Worm (Caenorhabditis elegans): ENCODE results near the gene F36G9.7.

The F36G9.7 gene

DNA sequence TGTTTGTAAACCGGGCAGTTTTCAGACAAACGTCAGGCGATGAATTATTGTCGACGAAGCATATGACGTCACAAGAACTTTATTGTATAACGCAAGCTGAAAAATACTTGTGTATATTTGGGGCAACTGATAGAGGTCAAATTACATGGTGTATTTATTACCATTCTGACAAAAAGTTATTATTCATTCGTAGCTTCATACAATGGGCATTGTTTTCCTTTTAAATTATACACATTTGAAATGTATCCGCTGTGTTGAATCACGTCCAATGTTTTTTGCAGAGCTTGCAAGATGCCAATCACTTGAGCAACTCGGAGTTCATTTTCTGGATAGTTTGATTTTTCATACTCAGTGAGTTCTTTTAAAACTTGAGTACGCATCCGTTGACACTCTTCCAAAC, 46.6 kb downstream of the F36G9.7 start, which contains the start of gene F35E8.13:
Gene F35E8.13, plus strand, starts transcription at position 301 of the 400 bp plus-strand sequence.
- TF ChIP-seq mec-3 (tag; optimal IDR thresholded peaks at IDR 0.05; ENCODE audit: borderline replicate concordance) (no peak), pha-4 (tag; optimal IDR thresholded peaks at IDR 0.05) (no peak), gmeb-2 (tag; optimal IDR thresholded peaks at IDR 0.05) (no peak), T23F11.4 (GFP tag; optimal IDR thresholded peaks at IDR 0.05) (no peak), rnt-1 (tag; optimal IDR thresholded peaks at IDR 0.05) (no peak), fax-1 (tag; optimal IDR thresholded peaks at IDR 0.05) (no peak), sdc-2 (tag; optimal IDR thresholded peaks at IDR 0.05) (no peak), ceh-24 (tag; optimal IDR thresholded peaks at IDR 0.05) (no peak), F13H6.1 (tag; optimal IDR thresholded peaks at IDR 0.05) (no peak), K09A11.1 (tag; optimal IDR thresholded peaks at IDR 0.05; ENCODE audit: insufficient read depth) (no peak), sox-4 (tag; optimal IDR thresholded peaks at IDR 0.05) (no peak), odd-2 (tag; optimal IDR thresholded peaks at IDR 0.05) (no peak), hlh-8 (tag; optimal IDR thresholded peaks at IDR 0.05) (no peak), zip-5 (tag; optimal IDR thresholded peaks at IDR 0.05) (no peak), ceh-6 (GFP tag; optimal IDR thresholded peaks at IDR 0.05) (no peak), pha-2 (tag; optimal IDR thresholded peaks at IDR 0.05) (no peak), nfya-1 (tag; optimal IDR thresholded peaks at IDR 0.05) (no peak), ceh-31 (tag; optimal IDR thresholded peaks at IDR 0.05) (no peak)

ce11 chrV:15921102-15921501, 48.5 kb downstream of the F36G9.7 start, which contains the start of gene cdr-1:
cdr-1 (plus strand) TSS chrV:15921309.
- TF ChIP-seq dve-1 (tag; optimal IDR thresholded peaks at IDR 0.05), result no peak
- no peak for TF ChIP-seq madf-2 (tag; optimal IDR thresholded peaks at IDR 0.05)
- TF ChIP-seq pha-4 (tag; optimal IDR thresholded peaks at IDR 0.05), result no peak
- TF ChIP-seq ceh-14 (tag; optimal IDR thresholded peaks at IDR 0.05), result no peak
- TF ChIP-seq elt-2 (tag; optimal IDR thresholded peaks at IDR 0.05), result peak; percentile 34
- TF ChIP-seq ceh-18 (tag; optimal IDR thresholded peaks at IDR 0.05), result no peak

DNA sequence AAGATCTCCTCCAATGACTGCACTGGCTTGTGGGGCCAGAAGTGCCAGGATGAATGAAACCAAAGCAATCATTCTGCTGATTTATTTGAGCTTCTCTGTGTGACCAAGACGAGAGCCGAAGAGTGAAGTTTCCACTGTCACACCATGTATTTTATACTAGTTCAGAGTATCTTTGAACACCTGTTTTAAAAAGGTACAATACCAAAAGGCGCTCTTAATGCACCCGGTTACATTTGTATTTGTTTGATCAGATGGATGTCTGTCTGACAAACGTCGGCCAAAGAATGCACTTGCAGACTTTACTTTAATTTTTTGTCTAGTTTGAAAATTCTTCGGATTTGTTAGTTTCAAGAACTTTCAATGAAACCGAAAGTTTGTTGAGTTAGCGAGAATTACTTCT, 49.3 kb downstream of the F36G9.7 start, which contains the start of gene F35E8.10:
Gene F35E8.10, minus strand, starts transcription at position 101 of the 400 bp plus-strand sequence.
- TF ChIP-seq che-1 (tag; optimal IDR thresholded peaks at IDR 0.05) (no peak), rnt-1 (tag; optimal IDR thresholded peaks at IDR 0.05) (no peak), ceh-30 (tag; optimal IDR thresholded peaks at IDR 0.05) (no peak), nfya-1 (tag; optimal IDR thresholded peaks at IDR 0.05) (no peak), lin-11 (tag; optimal IDR thresholded peaks at IDR 0.05) (no peak), nhr-11 (tag; optimal IDR thresholded peaks at IDR 0.05) (no peak), K09A11.1 (tag; optimal IDR thresholded peaks at IDR 0.05; ENCODE audit: insufficient read depth) (no peak), pros-1 (tag; optimal IDR thresholded peaks at IDR 0.05) (no peak)

All from whole organism, late embryonic.